Fruit fly (Drosophila melanogaster) whole organism, adult: ENCODE data around the gene Gli.

Experiments used
- CG11617 ChIP-seq: fragments of 200-800 bp; sonication (Bioruptor generic); optimal IDR thresholded peaks from 2 replicates; lab custom pipeline; 2017; ENCODE audit warnings: mild to moderate bottlenecking, missing biosample characterization, missing genetic modification reagents, missing genetic modification characterization
- CG1620 ChIP-seq: fragments of 200-800 bp; sonication (Bioruptor generic); optimal IDR thresholded peaks from 2 replicates; lab custom pipeline; 2016; ENCODE audit warnings: missing biosample characterization, missing genetic modification characterization
- CG5204 ChIP-seq: fragments of 200-800 bp; sonication (Bioruptor generic); optimal IDR thresholded peaks from 2 replicates; lab custom pipeline; 2016; ENCODE audit warnings: missing biosample characterization, missing genetic modification characterization
- CG7045 ChIP-seq: fragments of 200-800 bp; sonication (Bioruptor generic); optimal IDR thresholded peaks from 2 replicates; lab custom pipeline; 2017; ENCODE audit warnings: missing biosample characterization, mild to moderate bottlenecking, missing genetic modification characterization
- CG7101 ChIP-seq: fragments of 200-800 bp; sonication (Bioruptor generic); optimal IDR thresholded peaks from 2 replicates; lab custom pipeline; 2018; ENCODE audit warnings: missing biosample characterization, mild to moderate bottlenecking, missing genetic modification characterization, moderate library complexity
- Clk ChIP-seq: fragments of 200-800 bp; sonication (Bioruptor generic); optimal IDR thresholded peaks from 2 replicates; lab custom pipeline; 2017; ENCODE audit warnings: missing biosample characterization, missing genetic modification characterization
- Mnt ChIP-seq: fragments of 200-800 bp; sonication (Bioruptor generic); optimal IDR thresholded peaks from 2 replicates; lab custom pipeline; 2016; ENCODE audit warnings: missing biosample characterization, mild to moderate bottlenecking, missing genetic modification characterization
- cnc ChIP-seq, 2 experiments: fragments of >200 bp; optimal IDR thresholded peaks; 2 replicates each; lab custom pipeline; 2017
- kay ChIP-seq: fragments of 200-800 bp; sonication (Bioruptor generic); peaks from one replicate; lab custom pipeline; 2016; ENCODE audit warnings: missing biosample characterization, missing genetic modification characterization, borderline replicate concordance
- tj ChIP-seq: fragments of 200-800 bp; sonication (Bioruptor generic); optimal IDR thresholded peaks from 3 replicates; lab custom pipeline; 2017; ENCODE audit warnings: missing biosample characterization, mild to moderate bottlenecking, missing genetic modification characterization, moderate library complexity
- toe ChIP-seq: fragments of 200-800 bp; sonication (Bioruptor generic); optimal IDR thresholded peaks from 2 replicates; lab custom pipeline; 2016; ENCODE audit warnings: missing biosample characterization, missing genetic modification characterization

DNA sequence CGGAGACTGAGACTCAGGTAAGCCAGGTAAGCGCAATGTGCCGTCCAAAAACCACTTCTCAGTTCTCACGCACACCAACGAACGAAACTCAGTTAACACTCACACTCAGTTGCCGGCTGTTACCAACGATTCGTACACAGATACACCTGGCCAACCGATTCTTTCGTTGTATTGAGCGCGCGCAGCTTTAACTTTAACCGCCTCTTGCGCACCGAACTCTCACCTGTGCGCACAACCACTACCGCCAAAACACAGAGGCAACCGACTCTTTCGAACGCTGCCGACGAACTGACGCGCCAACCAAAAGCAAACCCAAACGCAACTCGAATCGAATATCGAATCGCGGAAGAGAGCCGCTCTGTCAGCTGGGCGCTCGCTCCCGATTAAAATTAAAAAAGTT is at the start of gene Gli:
- peak; percentile 22 for TF ChIP-seq CG7101 (tag; lab: Kevin White, UChicago)
- TF ChIP-seq CG7045 (GFP tag; lab: Kevin White, UChicago), result no peak
- peak; percentile 68 for TF ChIP-seq tj (GFP tag; lab: Kevin White, UChicago)
- TF ChIP-seq Clk (GFP tag; lab: Kevin White, UChicago), result no peak
- TF ChIP-seq toe (GFP tag; lab: Kevin White, UChicago), result no peak
- no peak for TF ChIP-seq CG1620
- no peak for TF ChIP-seq CG5204 (GFP tag; lab: Kevin White, UChicago)
- no peak for TF ChIP-seq cnc (optimal IDR thresholded peaks at IDR 0.05; lab: Kevin White, UChicago)
- no peak for TF ChIP-seq kay (GFP tag; lab: Kevin White, UChicago)
- peak; percentile 46 for TF ChIP-seq Mnt (GFP tag; lab: Kevin White, UChicago)
- TF ChIP-seq CG11617, result no peak
